Fruit fly (Drosophila melanogaster) whole organism, embryonic: ENCODE measurements around the gene se.

Experiments
- Abd-B ChIP-seq: fragments of 200-800 bp; sonication (Bioruptor generic); optimal IDR thresholded peaks from 2 replicates; lab custom pipeline; 2018; ENCODE audit warnings: missing biosample characterization, mild to moderate bottlenecking, missing genetic modification characterization, moderate library complexity
- Aef1 ChIP-seq: fragments of 200-800 bp; sonication (Bioruptor generic); IDR thresholded peaks from 3 replicates; pipeline ENCODE4 v1.3.6; 2022; ENCODE audit warnings: missing biosample characterization, missing genetic modification characterization
- Bdp1 ChIP-seq: fragments of 200-800 bp; sonication (Bioruptor generic); optimal IDR thresholded peaks from 3 replicates; lab custom pipeline; 2016; ENCODE audit warnings: missing biosample characterization, missing genetic modification characterization
- CG10267 ChIP-seq: fragments of 200-800 bp; sonication (Bioruptor generic); optimal IDR thresholded peaks from 2 replicates; lab custom pipeline; 2018; ENCODE audit warnings: missing biosample characterization, mild to moderate bottlenecking, missing genetic modification characterization, moderate library complexity
- CG10366 ChIP-seq: fragments of 200-800 bp; sonication (Bioruptor generic); IDR thresholded peaks from 2 replicates; pipeline ENCODE4 v1.3.6; 2022; ENCODE audit warnings: missing biosample characterization, missing genetic modification characterization
- CG10654 ChIP-seq: fragments of 200-800 bp; sonication (Bioruptor generic); optimal IDR thresholded peaks from 2 replicates; lab custom pipeline; 2016; ENCODE audit warnings: missing biosample characterization, missing genetic modification characterization
- CG11093 ChIP-seq: fragments of 200-800 bp; sonication (Bioruptor generic); IDR thresholded peaks from 3 replicates; pipeline ENCODE4 v1.3.6; 2022; ENCODE audit warnings: missing biosample characterization, missing genetic modification characterization
- CG11723 ChIP-seq: fragments of 200-800 bp; sonication (Bioruptor generic); optimal IDR thresholded peaks from 2 replicates; lab custom pipeline; 2017; ENCODE audit warnings: missing biosample characterization, mild to moderate bottlenecking, missing genetic modification characterization
- CG12071 ChIP-seq: fragments of 200-800 bp; sonication (Bioruptor generic); optimal IDR thresholded peaks from 3 replicates; lab custom pipeline; 2018; ENCODE audit warnings: missing biosample characterization, mild to moderate bottlenecking, missing genetic modification characterization
- CG12155 ChIP-seq: fragments of 200-800 bp; sonication (Bioruptor generic); optimal IDR thresholded peaks from 3 replicates; lab custom pipeline; 2016; ENCODE audit warnings: missing biosample characterization, missing genetic modification characterization
- CG14860 ChIP-seq: fragments of 200-800 bp; sonication (Bioruptor generic); IDR thresholded peaks from 3 replicates; pipeline ENCODE4 v1.3.6; 2022; ENCODE audit warnings: missing biosample characterization, missing genetic modification characterization; ENCODE audit not compliant: partially characterized antibody
- CG14965 ChIP-seq: fragments of 200-800 bp; sonication (Bioruptor generic); optimal IDR thresholded peaks from 2 replicates; lab custom pipeline; 2016; ENCODE audit warnings: missing biosample characterization, missing genetic modification characterization, borderline replicate concordance
- CG15269 ChIP-seq: fragments of 200-800 bp; sonication (Bioruptor generic); optimal IDR thresholded peaks from 2 replicates; lab custom pipeline; 2018; ENCODE audit warnings: missing biosample characterization, mild to moderate bottlenecking, missing genetic modification characterization, moderate library complexity
- CG15514 ChIP-seq: fragments of 200-800 bp; sonication (Bioruptor generic); optimal IDR thresholded peaks from 3 replicates; lab custom pipeline; 2017; ENCODE audit warnings: missing biosample characterization, missing genetic modification characterization, mild to moderate bottlenecking, moderate library complexity, missing genetic modification reagents
- CG18619 ChIP-seq: fragments of 200-800 bp; sonication (Bioruptor generic); optimal IDR thresholded peaks from 3 replicates; lab custom pipeline; 2017; ENCODE audit warnings: missing biosample characterization, mild to moderate bottlenecking, missing genetic modification characterization
- CG2116 ChIP-seq: fragments of 200-800 bp; sonication (Bioruptor generic); optimal IDR thresholded peaks from 3 replicates; lab custom pipeline; 2018; ENCODE audit warnings: missing biosample characterization, mild to moderate bottlenecking, missing genetic modification characterization
- CG2202 ChIP-seq: fragments of 200-800 bp; sonication (Bioruptor generic); optimal IDR thresholded peaks from 2 replicates; lab custom pipeline; 2018; ENCODE audit warnings: missing biosample characterization, mild to moderate bottlenecking, missing genetic modification characterization
- CG30431 ChIP-seq: fragments of 200-800 bp; sonication (Bioruptor generic); optimal IDR thresholded peaks from 2 replicates; lab custom pipeline; 2017; ENCODE audit warnings: missing biosample characterization, missing genetic modification characterization
- CG3163 ChIP-seq: fragments of 200-800 bp; sonication (Bioruptor generic); optimal IDR thresholded peaks from 3 replicates; lab custom pipeline; 2016; ENCODE audit warnings: missing biosample characterization, missing genetic modification characterization
- CG32772 ChIP-seq: fragments of 200-800 bp; sonication (Bioruptor generic); IDR thresholded peaks from 2 replicates; pipeline ENCODE4 v1.3.6; 2022; ENCODE audit warnings: missing biosample characterization, missing genetic modification characterization
- CG3995 ChIP-seq: fragments of 200-800 bp; sonication (Bioruptor generic); optimal IDR thresholded peaks from 3 replicates; lab custom pipeline; 2016; ENCODE audit warnings: missing biosample characterization, missing genetic modification characterization
- CG5180 ChIP-seq: fragments of 200-800 bp; sonication (Bioruptor generic); optimal IDR thresholded peaks from 3 replicates; lab custom pipeline; 2017; ENCODE audit warnings: missing biosample characterization, missing genetic modification characterization, mild to moderate bottlenecking, moderate library complexity, missing genetic modification reagents
- CG7556 ChIP-seq: fragments of 200-800 bp; sonication (Bioruptor generic); optimal IDR thresholded peaks from 2 replicates; lab custom pipeline; 2017; ENCODE audit warnings: missing biosample characterization, mild to moderate bottlenecking, missing genetic modification characterization
- CG8944 ChIP-seq: fragments of 200-800 bp; sonication (Bioruptor generic); optimal IDR thresholded peaks from 3 replicates; lab custom pipeline; 2016; ENCODE audit warnings: missing biosample characterization, missing genetic modification characterization
- Doc3 ChIP-seq: fragments of 200-800 bp; sonication (Bioruptor generic); IDR thresholded peaks from 3 replicates; pipeline ENCODE4 v1.3.6; 2022; ENCODE audit warnings: missing biosample characterization, missing genetic modification characterization; ENCODE audit not compliant: partially characterized antibody
- Elba2 ChIP-seq: fragments of 200-800 bp; sonication (Bioruptor generic); optimal IDR thresholded peaks from 3 replicates; lab custom pipeline; 2016; ENCODE audit warnings: missing biosample characterization, missing genetic modification characterization
- Fer1 ChIP-seq: fragments of 200-800 bp; sonication (Bioruptor generic); optimal IDR thresholded peaks from 2 replicates; lab custom pipeline; 2017; ENCODE audit warnings: missing biosample characterization, mild to moderate bottlenecking, missing genetic modification characterization
- HLH4C ChIP-seq: fragments of 200-800 bp; sonication (Bioruptor generic); IDR thresholded peaks from 3 replicates; pipeline ENCODE4 v1.3.6; 2022; ENCODE audit warnings: missing biosample characterization, missing genetic modification characterization; ENCODE audit not compliant: partially characterized antibody
- HLH54F ChIP-seq: fragments of 200-800 bp; sonication (Bioruptor generic); optimal IDR thresholded peaks from 3 replicates; lab custom pipeline; 2016; ENCODE audit warnings: missing biosample characterization, missing genetic modification characterization
- Hmr ChIP-seq: fragments of 200-800 bp; sonication (Bioruptor generic); optimal IDR thresholded peaks from 3 replicates; lab custom pipeline; 2017; ENCODE audit warnings: mild to moderate bottlenecking, missing biosample characterization, missing genetic modification reagents, missing genetic modification characterization
- Lhr ChIP-seq: fragments of 200-800 bp; sonication (Bioruptor generic); optimal IDR thresholded peaks from 3 replicates; lab custom pipeline; 2017; ENCODE audit warnings: mild to moderate bottlenecking, missing biosample characterization, missing genetic modification reagents, missing genetic modification characterization
- MBD-R2 ChIP-seq: fragments of 200-800 bp; sonication (Bioruptor generic); IDR thresholded peaks from 2 replicates; pipeline ENCODE4 v1.3.6; 2022; ENCODE audit warnings: missing biosample characterization, missing genetic modification characterization
- Mad ChIP-seq: fragments of 200-800 bp; sonication (Bioruptor generic); optimal IDR thresholded peaks from 2 replicates; lab custom pipeline; 2016; ENCODE audit warnings: missing biosample characterization, missing genetic modification characterization
- Six4 ChIP-seq: fragments of 200-800 bp; sonication (Bioruptor generic); optimal IDR thresholded peaks from 2 replicates; lab custom pipeline; 2016; ENCODE audit warnings: missing biosample characterization, missing genetic modification characterization
- bigmax ChIP-seq: fragments of 200-800 bp; sonication (Bioruptor generic); optimal IDR thresholded peaks from 2 replicates; lab custom pipeline; 2018; ENCODE audit warnings: missing biosample characterization, mild to moderate bottlenecking, missing genetic modification characterization
- crp ChIP-seq, 2 experiments: fragments of 200-800 bp; sonication (Bioruptor generic); optimal IDR thresholded peaks; 2 replicates in 1 of 2; 3 replicates in 1 of 2; lab custom pipeline; 2017; ENCODE audit warnings: missing biosample characterization in 2 of 2, missing genetic modification characterization in 2 of 2, mild to moderate bottlenecking in 1 of 2, moderate library complexity in 1 of 2
- disco-r ChIP-seq: fragments of 200-800 bp; sonication (Bioruptor generic); optimal IDR thresholded peaks from 2 replicates; lab custom pipeline; 2016; ENCODE audit warnings: missing biosample characterization, missing genetic modification characterization
- dpn ChIP-seq, 2 experiments: fragments of 200-800 bp; sonication (Bioruptor generic); optimal IDR thresholded peaks; 3 replicates each; lab custom pipeline; 2016; ENCODE audit warnings: missing biosample characterization in 2 of 2, missing genetic modification characterization in 2 of 2
- fru ChIP-seq: fragments of >200 bp; optimal IDR thresholded peaks from 2 replicates; lab custom pipeline; 2017
- gem ChIP-seq: fragments of 200-800 bp; sonication (Bioruptor generic); optimal IDR thresholded peaks from 2 replicates; lab custom pipeline; 2019; ENCODE audit warnings: missing biosample characterization, mild to moderate bottlenecking, missing genetic modification characterization, moderate library complexity
- grau ChIP-seq: fragments of 200-800 bp; optimal IDR thresholded peaks from 3 replicates; lab custom pipeline; 2019; ENCODE audit warnings: missing biosample characterization, mild to moderate bottlenecking, missing genetic modification characterization, moderate library complexity
- nerfin-2 ChIP-seq: fragments of 200-800 bp; sonication (Bioruptor generic); IDR thresholded peaks from 2 replicates; pipeline ENCODE4 v1.3.6; 2022; ENCODE audit warnings: missing biosample characterization, missing genetic modification characterization; ENCODE audit not compliant: partially characterized antibody
- nmo ChIP-seq: fragments of 200-800 bp; sonication (Bioruptor generic); optimal IDR thresholded peaks from 2 replicates; lab custom pipeline; 2018; ENCODE audit warnings: missing biosample characterization, mild to moderate bottlenecking, missing genetic modification characterization, moderate library complexity
- org-1 ChIP-seq: fragments of 200-800 bp; sonication (Bioruptor generic); optimal IDR thresholded peaks from 2 replicates; lab custom pipeline; 2017; ENCODE audit warnings: missing biosample characterization, missing genetic modification characterization
- row ChIP-seq: fragments of 200-800 bp; sonication (Bioruptor generic); IDR thresholded peaks from 3 replicates; pipeline ENCODE4 v1.3.6; 2022; ENCODE audit warnings: missing biosample characterization, missing genetic modification characterization
- unpg ChIP-seq: fragments of 200-800 bp; sonication (Bioruptor generic); optimal IDR thresholded peaks from 3 replicates; lab custom pipeline; 2018; ENCODE audit warnings: missing biosample characterization, mild to moderate bottlenecking, missing genetic modification characterization, moderate library complexity
- usp ChIP-seq: fragments of >200 bp; optimal IDR thresholded peaks from 2 replicates; lab custom pipeline; 2017; ENCODE audit warnings: missing biosample characterization, missing genetic modification characterization
- wek ChIP-seq: fragments of 200-800 bp; sonication (Bioruptor generic); optimal IDR thresholded peaks from 3 replicates; lab custom pipeline; 2018; ENCODE audit warnings: missing biosample characterization, mild to moderate bottlenecking, missing genetic modification characterization, moderate library complexity
- zen2 ChIP-seq: fragments of 200-800 bp; sonication (Bioruptor generic); IDR thresholded peaks from 3 replicates; pipeline ENCODE4 v1.3.6; 2022; ENCODE audit warnings: missing biosample characterization, missing genetic modification characterization; ENCODE audit not compliant: partially characterized antibody

Gene se

DNA sequence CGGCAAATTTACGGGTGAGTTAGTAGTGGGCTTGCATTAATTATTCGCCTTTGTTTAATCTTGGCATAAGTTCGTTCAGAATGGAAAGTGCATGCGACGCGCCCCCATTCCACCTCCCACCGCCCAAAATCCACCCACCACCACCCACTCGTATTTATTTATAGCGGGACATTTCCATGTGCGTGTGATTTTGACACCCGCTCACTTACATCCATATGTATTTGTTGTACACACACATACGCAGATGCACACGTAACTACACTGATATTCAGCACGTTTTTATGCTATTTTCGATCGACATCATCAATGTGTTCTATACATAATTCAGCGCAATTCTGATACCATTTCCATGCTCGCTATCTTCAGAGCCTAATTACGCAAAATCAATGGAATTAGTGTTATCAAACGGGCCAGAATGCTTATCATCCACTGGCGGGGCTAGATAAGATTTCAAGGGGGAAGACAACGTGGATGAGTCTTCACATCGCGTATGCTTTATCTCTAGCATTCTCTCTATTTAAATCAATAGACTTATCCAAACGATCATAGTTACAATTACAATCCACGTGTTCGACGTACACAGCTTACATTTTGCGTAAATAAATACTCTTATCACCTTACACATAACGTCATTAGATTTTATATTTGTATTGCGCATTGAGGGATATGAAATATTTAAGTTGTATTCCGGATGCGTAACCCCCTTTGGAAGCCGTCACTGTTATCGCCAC, 5.5 kb downstream of the se start (continued):
- no peak for TF ChIP-seq Mad
- no peak for TF ChIP-seq CG2202 (tag; lab: Kevin White, UChicago)
- no peak for TF ChIP-seq Aef1 (GFP tag; lab: Robert Waterston, UW)
- TF ChIP-seq CG11093 (GFP tag; lab: Robert Waterston, UW): no peak
- no peak for TF ChIP-seq CG30431 (GFP tag; lab: Kevin White, UChicago)
- no peak for TF ChIP-seq Doc3
- TF ChIP-seq gem: peak; percentile 54
- no peak for TF ChIP-seq MBD-R2
- no peak for TF ChIP-seq CG2116 (GFP tag; lab: Kevin White, UChicago)
- no peak for TF ChIP-seq CG32772 (GFP tag; lab: Robert Waterston, UW)
- TF ChIP-seq HLH4C (GFP tag; lab: Robert Waterston, UW): no peak
- peak; percentile 7 for TF ChIP-seq CG11723
- TF ChIP-seq org-1 (GFP tag; lab: Kevin White, UChicago): peak; percentile 22
- no peak for TF ChIP-seq CG14965
- TF ChIP-seq Abd-B (GFP tag; lab: Kevin White, UChicago): peak; percentile 15
- TF ChIP-seq HLH54F (GFP tag; lab: Kevin White, UChicago): peak; percentile 38
- peak; percentile 32 for TF ChIP-seq CG12155 (GFP tag; lab: Kevin White, UChicago)
- TF ChIP-seq CG12071 (GFP tag; lab: Kevin White, UChicago): peak; percentile 30
- TF ChIP-seq usp (GFP tag; lab: Kevin White, UChicago): no peak
- TF ChIP-seq zen2: no peak
- TF ChIP-seq Lhr: no peak
- peak; percentile 32 for TF ChIP-seq wek
- TF ChIP-seq Fer1 (GFP tag; lab: Kevin White, UChicago): peak; percentile 63
- TF ChIP-seq Hmr (GFP tag; lab: Kevin White, UChicago): peak; percentile 59
- TF ChIP-seq CG3163 (GFP tag; lab: Kevin White, UChicago): no peak
- TF ChIP-seq bigmax (GFP tag; lab: Kevin White, UChicago): no peak
- no peak for TF ChIP-seq disco-r
- no peak for TF ChIP-seq nerfin-2 (GFP tag; lab: Robert Waterston, UW)
- no peak for TF ChIP-seq CG8944 (GFP tag; lab: Kevin White, UChicago)
- no peak for TF ChIP-seq CG5180 (GFP tag; lab: Kevin White, UChicago)
- peak; percentile 38 for TF ChIP-seq CG15269
- no peak for TF ChIP-seq Elba2 (GFP tag; lab: Kevin White, UChicago)
- TF ChIP-seq CG14860 (GFP tag; lab: Robert Waterston, UW): no peak
- TF ChIP-seq nmo (GFP tag; lab: Kevin White, UChicago): peak; percentile 27
- no peak for TF ChIP-seq Six4 (GFP tag; lab: Kevin White, UChicago)
- no peak for TF ChIP-seq fru (lab: Kevin White, UChicago)
- no peak for TF ChIP-seq Bdp1 (GFP tag; lab: Kevin White, UChicago)
- TF ChIP-seq CG10654 (GFP tag; lab: Kevin White, UChicago): no peak
- TF ChIP-seq unpg (GFP tag; lab: Kevin White, UChicago): peak; percentile 33
- peak; percentile 35 for TF ChIP-seq CG7556 (GFP tag; lab: Kevin White, UChicago)
- peak in 1 of 2 experiments; percentile 66 for TF ChIP-seq dpn (GFP tag; optimal IDR thresholded peaks at IDR 0.05; lab: Kevin White, UChicago)
- TF ChIP-seq CG15514 (GFP tag; lab: Kevin White, UChicago): peak; percentile 24
- no peak for TF ChIP-seq crp (GFP tag; optimal IDR thresholded peaks at IDR 0.05; lab: Kevin White, UChicago)
- TF ChIP-seq row (GFP tag; lab: Robert Waterston, UW): peak; percentile 44; the same call in 2 of the 3 replicates
- peak; percentile 24 for TF ChIP-seq CG10267 (tag; lab: Kevin White, UChicago)
- TF ChIP-seq CG18619 (GFP tag; lab: Kevin White, UChicago): peak; percentile 56
- TF ChIP-seq CG10366 (GFP tag; lab: Robert Waterston, UW): no peak
- peak; percentile 62 for TF ChIP-seq grau (tag; lab: Kevin White, UChicago)
- TF ChIP-seq CG3995: no peak
